Fruit fly (Drosophila melanogaster) whole organism, embryonic: Measurements from ENCODE around the gene Rpp14a.

Experiments
- CG6272 ChIP-seq: fragments of 200-800 bp; sonication (Bioruptor generic); IDR thresholded peaks from 2 replicates; pipeline ENCODE4 v1.3.6; 2022; ENCODE audit warnings: missing biosample characterization, missing genetic modification characterization
- CrebB ChIP-seq: fragments of 200-800 bp; sonication (Bioruptor generic); optimal IDR thresholded peaks from 3 replicates; lab custom pipeline; 2018; ENCODE audit warnings: missing biosample characterization, mild to moderate bottlenecking, missing genetic modification characterization
- Xbp1 ChIP-seq: fragments of 200-800 bp; sonication (Bioruptor generic); optimal IDR thresholded peaks from 3 replicates; lab custom pipeline; 2016; ENCODE audit warnings: missing biosample characterization, mild to moderate bottlenecking, missing genetic modification characterization
- ato ChIP-seq: fragments of 200-800 bp; sonication (Bioruptor generic); IDR thresholded peaks from 2 replicates; pipeline ENCODE4 v1.3.6; 2022; ENCODE audit warnings: missing biosample characterization, missing genetic modification characterization; ENCODE audit not compliant: partially characterized antibody
- slbo ChIP-seq: fragments of 200-800 bp; sonication (Bioruptor generic); IDR thresholded peaks from 2 replicates; pipeline ENCODE4 v1.3.6; 2022; ENCODE audit warnings: missing biosample characterization, missing genetic modification characterization
- tna ChIP-seq: fragments of 200-800 bp; sonication (Bioruptor generic); IDR thresholded peaks from 2 replicates; pipeline ENCODE4 v1.3.6; 2022; ENCODE audit warnings: missing biosample characterization, missing genetic modification characterization; ENCODE audit not compliant: partially characterized antibody

- TF ChIP-seq slbo (GFP tag; lab: Robert Waterston, UW) (no peak), ato (no peak), tna (GFP tag; lab: Robert Waterston, UW) (no peak), CG6272 (GFP tag; lab: Robert Waterston, UW) (no peak), CrebB (no peak), Xbp1 (no peak)
Observed at dm6 chr3R:30038628-30039027, 18.0 kb upstream of the Rpp14a start, which contains the start of gene janB.
